Worm (Caenorhabditis elegans) whole organism, L1 larva: ENCODE data around the gene ckb-2.

Experiments used
- aly-2 ChIP-seq: fragments of 150-350 bp; optimal IDR thresholded peaks from 2 replicates; lab custom pipeline; 2014; ENCODE audit warnings: missing biosample characterization, missing genetic modification characterization
- nhr-11 ChIP-seq: fragments of 150-350 bp; optimal IDR thresholded peaks from 2 replicates; lab custom pipeline; 2014; ENCODE audit warnings: missing biosample characterization, missing genetic modification characterization
- nhr-28 ChIP-seq: fragments of 150-350 bp; optimal IDR thresholded peaks from 2 replicates; lab custom pipeline; 2014; ENCODE audit warnings: missing biosample characterization, missing genetic modification characterization

ce11 chrIII:4358345-4358744 lies 9.4 kb upstream of the ckb-2 start:
- no peak for TF ChIP-seq aly-2
- no peak for TF ChIP-seq nhr-28 (tag; lab: Kevin White, UChicago)
- TF ChIP-seq nhr-11 (tag; lab: Kevin White, UChicago) = no peak
